Worm (Caenorhabditis elegans) whole organism, L3 larva: ENCODE measurements around the gene sulp-7.
A peak's percentile ranks its signal among the peaks of the same experiment; 100 is the strongest.

Experiments used
- aly-2 ChIP-seq: fragments of 150-350 bp; optimal IDR thresholded peaks from 2 replicates; lab custom pipeline; 2014; ENCODE audit warnings: missing biosample characterization, missing genetic modification characterization
- lin-15B ChIP-seq: fragments of 150-350 bp; optimal IDR thresholded peaks from 2 replicates; lab custom pipeline; 2014; ENCODE audit warnings: missing biosample characterization, missing genetic modification characterization
- nhr-11 ChIP-seq: fragments of 150-350 bp; optimal IDR thresholded peaks from 2 replicates; lab custom pipeline; 2014; ENCODE audit warnings: missing biosample characterization, missing genetic modification characterization
- nhr-12 ChIP-seq: fragments of 150-350 bp; optimal IDR thresholded peaks from 2 replicates; lab custom pipeline; 2014; ENCODE audit warnings: missing biosample characterization, missing genetic modification characterization
- pqm-1 ChIP-seq: fragments of 150-350 bp; optimal IDR thresholded peaks from 2 replicates; lab custom pipeline; 2017; ENCODE audit warnings: missing biosample characterization, missing genetic modification characterization, inconsistent platforms
- snpc-4 ChIP-seq: fragments of 150-350 bp; optimal IDR thresholded peaks from 2 replicates; lab custom pipeline; 2014; ENCODE audit warnings: missing biosample characterization, missing genetic modification characterization
- ztf-4 ChIP-seq: fragments of 150-350 bp; optimal IDR thresholded peaks from 2 replicates; lab custom pipeline; 2014; ENCODE audit warnings: missing biosample characterization, missing genetic modification characterization

DNA sequence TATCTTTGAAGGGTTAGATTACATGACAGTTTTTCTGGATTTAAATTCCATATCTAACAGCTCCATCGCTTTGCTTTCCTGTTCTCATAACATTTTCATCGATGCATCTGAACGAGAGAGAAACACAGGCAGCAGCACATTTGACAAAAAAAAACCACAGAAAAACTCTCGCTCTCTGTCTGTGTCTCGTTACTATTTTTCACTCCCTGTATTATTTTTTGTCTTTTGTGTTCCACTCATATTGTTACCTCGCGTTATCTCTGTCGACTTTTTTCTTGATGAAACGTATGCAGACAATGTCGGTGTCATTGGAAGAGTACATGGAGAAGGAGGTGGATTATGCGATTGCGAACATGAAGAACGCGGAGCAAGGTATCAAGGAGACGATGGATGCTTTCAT lies 8.5 kb downstream of the sulp-7 start, which contains the start of gene W04G3.11:
- TF ChIP-seq nhr-12 (tag; lab: Kevin White, UChicago) = no peak
- TF ChIP-seq ztf-4 (tag; lab: Kevin White, UChicago) = no peak
- TF ChIP-seq aly-2 (tag; lab: Kevin White, UChicago) = no peak
- no peak for TF ChIP-seq nhr-11
- TF ChIP-seq lin-15B (tag; lab: Kevin White, UChicago) = no peak
- no peak for TF ChIP-seq snpc-4 (tag; lab: Kevin White, UChicago)
- TF ChIP-seq pqm-1 (tag; lab: Kevin White, UChicago) = peak; percentile 40
